Worm (Caenorhabditis elegans) whole organism, L3 larva: Measurements from ENCODE around the gene C07D10.6.

Experiments
- R02D3.7 ChIP-seq: fragments of 150-350 bp; optimal IDR thresholded peaks from 2 replicates; lab custom pipeline; 2014; ENCODE audit warnings: missing biosample characterization, missing genetic modification characterization
- ZK546.5 ChIP-seq: sonication (generic microtip); optimal IDR thresholded peaks from 2 replicates; lab custom pipeline; 2017; ENCODE audit warnings: missing biosample characterization, missing genetic modification characterization
- ama-1 ChIP-seq: fragments of 150-350 bp; optimal IDR thresholded peaks from 2 replicates; lab custom pipeline; 2018
- ceh-16 ChIP-seq: sonication (generic microtip); optimal IDR thresholded peaks from 2 replicates; lab custom pipeline; 2017; ENCODE audit warnings: missing biosample characterization, missing genetic modification characterization
- nfya-1 ChIP-seq: sonication (generic microtip); optimal IDR thresholded peaks from 2 replicates; lab custom pipeline; 2017; ENCODE audit warnings: missing genetic modification characterization, mild to moderate bottlenecking, missing compliant biosample characterization, antibody characterized with exemption, moderate library complexity; ENCODE audit not compliant: insufficient read depth
- nhr-11 ChIP-seq: fragments of 150-350 bp; optimal IDR thresholded peaks from 2 replicates; lab custom pipeline; 2014; ENCODE audit warnings: missing biosample characterization, missing genetic modification characterization
- pha-4 ChIP-seq: fragments of 150-350 bp; optimal IDR thresholded peaks from 2 replicates; lab custom pipeline; 2014; ENCODE audit warnings: missing biosample characterization, missing genetic modification reagents, missing genetic modification characterization
- skn-1 ChIP-seq: fragments of 150-350 bp; optimal IDR thresholded peaks from 2 replicates; lab custom pipeline; 2014; ENCODE audit warnings: missing biosample characterization, missing genetic modification characterization
- unc-62 ChIP-seq: fragments of 150-350 bp; sonication (generic microtip); optimal IDR thresholded peaks from 4 replicates; lab custom pipeline; 2014; ENCODE audit warnings: missing biosample characterization, missing genetic modification reagents, missing genetic modification characterization
- zag-1 ChIP-seq: fragments of 150-350 bp; optimal IDR thresholded peaks from 2 replicates; lab custom pipeline; 2014; ENCODE audit warnings: missing biosample characterization, missing genetic modification characterization

DNA sequence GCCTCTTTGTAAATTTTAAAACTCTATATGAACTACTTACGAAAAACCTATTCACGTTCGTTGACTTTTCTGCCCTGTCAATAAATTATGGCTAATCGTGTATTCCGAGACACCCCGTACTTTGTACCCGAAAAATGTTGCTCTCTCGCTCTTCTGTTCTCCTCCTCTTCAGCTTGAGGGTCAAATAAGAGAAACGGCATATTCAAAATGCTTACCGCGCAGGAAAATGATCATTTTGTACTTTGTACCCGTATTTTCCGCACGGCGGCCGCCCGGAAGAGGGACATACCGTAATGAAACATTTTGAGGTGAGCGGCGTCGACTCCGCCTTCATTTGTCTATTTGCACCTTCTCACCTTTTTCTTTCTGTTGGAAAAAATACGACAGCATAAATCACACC lies 35.5 kb upstream of the C07D10.6 start:
- TF ChIP-seq pha-4, result no peak
- TF ChIP-seq skn-1 (tag; lab: Kevin White, UChicago), result no peak
- no peak for TF ChIP-seq R02D3.7 (tag; lab: Kevin White, UChicago)
- TF ChIP-seq nfya-1 (tag; lab: Kevin White, UChicago), result no peak
- TF ChIP-seq ZK546.5 (tag; lab: Kevin White, UChicago), result no peak
- peak; percentile 86 for TF ChIP-seq ama-1
- no peak for TF ChIP-seq nhr-11
- TF ChIP-seq zag-1, result no peak
- no peak for TF ChIP-seq unc-62 (GFP tag; lab: Kevin White, UChicago)
- no peak for TF ChIP-seq ceh-16
